Worm (Caenorhabditis elegans) whole organism, L2 larva: Measurements from ENCODE around the gene myo-3.

Experiments used
- C34F6.9 ChIP-seq: fragments of 150-350 bp; optimal IDR thresholded peaks from 2 replicates; lab custom pipeline; 2014; ENCODE audit warnings: missing biosample characterization, missing genetic modification characterization
- F13H6.1 ChIP-seq: sonication (generic microtip); optimal IDR thresholded peaks from 2 replicates; lab custom pipeline; 2016; ENCODE audit warnings: missing genetic modification characterization, missing compliant biosample characterization
- Y55F3AM.14 ChIP-seq: fragments of 200-800 bp; sonication (Bioruptor generic); optimal IDR thresholded peaks from 2 replicates; lab custom pipeline; 2018; ENCODE audit warnings: mild to moderate bottlenecking, missing genetic modification characterization, missing compliant biosample characterization
- alr-1 ChIP-seq: fragments of 150-350 bp; optimal IDR thresholded peaks from 2 replicates; lab custom pipeline; 2014; ENCODE audit warnings: missing biosample characterization, missing genetic modification characterization
- aly-2 ChIP-seq: fragments of 150-350 bp; optimal IDR thresholded peaks from 2 replicates; lab custom pipeline; 2014; ENCODE audit warnings: missing biosample characterization, missing genetic modification characterization
- blmp-1 ChIP-seq: sonication (generic microtip); optimal IDR thresholded peaks from 2 replicates; lab custom pipeline; 2017; ENCODE audit warnings: missing genetic modification characterization, mild to moderate bottlenecking, missing compliant biosample characterization, antibody characterized with exemption, moderate library complexity; ENCODE audit not compliant: insufficient read depth
- ceh-16 ChIP-seq: fragments of 150-350 bp; optimal IDR thresholded peaks from 2 replicates; lab custom pipeline; 2014; ENCODE audit warnings: missing biosample characterization, missing genetic modification characterization
- ceh-82 ChIP-seq: fragments of 150-350 bp; optimal IDR thresholded peaks from 2 replicates; lab custom pipeline; 2014; ENCODE audit warnings: missing biosample characterization, missing genetic modification characterization
- dmd-4 ChIP-seq: sonication (generic microtip); optimal IDR thresholded peaks from 2 replicates; lab custom pipeline; 2017; ENCODE audit warnings: missing biosample characterization, missing genetic modification characterization
- elt-1 ChIP-seq: fragments of 150-350 bp; optimal IDR thresholded peaks from 2 replicates; lab custom pipeline; 2014; ENCODE audit warnings: missing biosample characterization, missing genetic modification characterization
- elt-3 ChIP-seq: sonication (generic microtip); optimal IDR thresholded peaks from 2 replicates; lab custom pipeline; 2017; ENCODE audit warnings: missing biosample characterization, missing genetic modification characterization
- fos-1 ChIP-seq: fragments of 150-350 bp; optimal IDR thresholded peaks from 2 replicates; lab custom pipeline; 2014; ENCODE audit warnings: missing biosample characterization, missing genetic modification characterization
- gmeb-1 ChIP-seq: fragments of 150-350 bp; optimal IDR thresholded peaks from 2 replicates; lab custom pipeline; 2014; ENCODE audit warnings: missing biosample characterization, missing genetic modification characterization
- lin-11 ChIP-seq: fragments of 150-350 bp; sonication (generic microtip); optimal IDR thresholded peaks from 2 replicates; lab custom pipeline; 2014; ENCODE audit warnings: missing biosample characterization, missing genetic modification characterization, inconsistent platforms, mixed read lengths
- lin-13 ChIP-seq: fragments of 150-350 bp; optimal IDR thresholded peaks from 2 replicates; lab custom pipeline; 2014; ENCODE audit warnings: missing biosample characterization, missing genetic modification reagents, missing genetic modification characterization
- lin-39 ChIP-seq: fragments of 150-350 bp; optimal IDR thresholded peaks from 2 replicates; lab custom pipeline; 2014; ENCODE audit warnings: missing biosample characterization, missing genetic modification reagents, missing genetic modification characterization
- lsy-2 ChIP-seq, 2 experiments: fragments of 150-350 bp in 1 of 2; sonication (generic microtip) in 1 of 2; optimal IDR thresholded peaks; 2 replicates each; lab custom pipeline; 2014 to 2017; ENCODE audit warnings: missing biosample characterization in 2 of 2, missing genetic modification characterization in 2 of 2
- mab-5 ChIP-seq: fragments of 150-350 bp; optimal IDR thresholded peaks from 2 replicates; lab custom pipeline; 2014; ENCODE audit warnings: missing biosample characterization, missing genetic modification characterization
- mbf-1 ChIP-seq: sonication (generic microtip); optimal IDR thresholded peaks from 2 replicates; lab custom pipeline; 2017; ENCODE audit warnings: missing biosample characterization, missing genetic modification characterization
- mdl-1 ChIP-seq, 2 experiments: fragments of 150-350 bp in 1 of 2; sonication (generic microtip) in 1 of 2; optimal IDR thresholded peaks; 2 replicates each; lab custom pipeline; 2017; ENCODE audit warnings: missing biosample characterization in 2 of 2, missing genetic modification characterization in 2 of 2
- nhr-10 ChIP-seq: sonication (generic microtip); optimal IDR thresholded peaks from 2 replicates; lab custom pipeline; 2017; ENCODE audit warnings: missing biosample characterization, missing genetic modification characterization
- nhr-11 ChIP-seq: fragments of 150-350 bp; optimal IDR thresholded peaks from 2 replicates; lab custom pipeline; 2014; ENCODE audit warnings: missing biosample characterization, missing genetic modification characterization
- nhr-129 ChIP-seq: fragments of 150-350 bp; optimal IDR thresholded peaks from 2 replicates; lab custom pipeline; 2014; ENCODE audit warnings: missing biosample characterization, missing genetic modification characterization
- nhr-77 ChIP-seq: fragments of 150-350 bp; optimal IDR thresholded peaks from 2 replicates; lab custom pipeline; 2014; ENCODE audit warnings: missing biosample characterization, missing genetic modification characterization
- sem-4 ChIP-seq: fragments of 150-350 bp; optimal IDR thresholded peaks from 2 replicates; lab custom pipeline; 2014; ENCODE audit warnings: missing biosample characterization, missing genetic modification reagents, missing genetic modification characterization
- skn-1 ChIP-seq: sonication (generic microtip); optimal IDR thresholded peaks from 2 replicates; lab custom pipeline; 2017; ENCODE audit warnings: missing biosample characterization, missing genetic modification characterization
- sma-9 ChIP-seq, 2 experiments: fragments of 150-350 bp in 1 of 2; sonication (generic microtip) in 1 of 2; optimal IDR thresholded peaks; 2 replicates each; lab custom pipeline; 2014 to 2016; ENCODE audit warnings: missing genetic modification characterization in 2 of 2, mild to moderate bottlenecking in 1 of 2, missing biosample characterization in 1 of 2, missing compliant biosample characterization in 1 of 2, missing genetic modification reagents in 1 of 2, moderate library complexity in 1 of 2
- snpc-4 ChIP-seq: fragments of 150-350 bp; optimal IDR thresholded peaks from 2 replicates; lab custom pipeline; 2014; ENCODE audit warnings: missing biosample characterization, missing genetic modification characterization
- unc-39 ChIP-seq: fragments of 150-350 bp; optimal IDR thresholded peaks from 2 replicates; lab custom pipeline; 2014; ENCODE audit warnings: missing biosample characterization, missing genetic modification characterization
- unc-55 ChIP-seq: fragments of 150-350 bp; sonication (generic microtip); optimal IDR thresholded peaks from 3 replicates; lab custom pipeline; 2014; ENCODE audit warnings: missing biosample characterization, missing genetic modification reagents, missing genetic modification characterization
- zag-1 ChIP-seq: fragments of 150-350 bp; optimal IDR thresholded peaks from 2 replicates; lab custom pipeline; 2014; ENCODE audit warnings: missing biosample characterization, missing genetic modification characterization
- ztf-4 ChIP-seq: fragments of 150-350 bp; optimal IDR thresholded peaks from 2 replicates; lab custom pipeline; 2014; ENCODE audit warnings: missing biosample characterization, missing genetic modification characterization

The myo-3 gene

DNA sequence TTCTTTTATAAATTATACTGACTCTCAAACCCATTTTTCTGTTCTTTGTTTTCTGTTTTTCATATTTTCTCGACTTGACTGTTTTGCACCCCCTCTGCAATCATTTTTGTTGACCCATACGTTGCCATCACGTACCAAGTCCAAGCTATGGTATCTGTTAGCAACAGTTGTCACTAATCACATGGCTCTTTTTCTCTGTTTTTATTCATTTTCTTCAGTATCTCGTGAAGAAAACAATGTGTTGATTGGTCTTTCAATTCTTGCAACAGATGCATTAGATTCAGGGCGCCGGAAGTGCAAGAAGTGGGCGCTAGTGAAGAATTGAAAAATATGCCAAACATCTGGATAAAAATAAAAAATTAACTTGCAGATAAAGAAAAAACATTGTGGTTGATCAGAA is 1.4 kb upstream of the myo-3 start:
- peak; percentile 35 for TF ChIP-seq nhr-129 (tag; lab: Kevin White, UChicago)
- TF ChIP-seq skn-1 (tag; lab: Kevin White, UChicago), result no peak
- no peak for TF ChIP-seq mab-5 (tag; lab: Kevin White, UChicago)
- TF ChIP-seq sma-9 (GFP tag; optimal IDR thresholded peaks at IDR 0.05; lab: Kevin White, UChicago), result peak; percentile 57
- no peak for TF ChIP-seq sma-9 (tag; optimal IDR thresholded peaks at IDR 0.05; lab: Kevin White, UChicago)
- peak; percentile 28 for TF ChIP-seq F13H6.1
- TF ChIP-seq C34F6.9 (tag; lab: Kevin White, UChicago), result peak; percentile 32
- peak in 1 of 2 experiments; percentile 25 for TF ChIP-seq lsy-2 (tag; optimal IDR thresholded peaks at IDR 0.05; lab: Kevin White, UChicago)

DNA sequence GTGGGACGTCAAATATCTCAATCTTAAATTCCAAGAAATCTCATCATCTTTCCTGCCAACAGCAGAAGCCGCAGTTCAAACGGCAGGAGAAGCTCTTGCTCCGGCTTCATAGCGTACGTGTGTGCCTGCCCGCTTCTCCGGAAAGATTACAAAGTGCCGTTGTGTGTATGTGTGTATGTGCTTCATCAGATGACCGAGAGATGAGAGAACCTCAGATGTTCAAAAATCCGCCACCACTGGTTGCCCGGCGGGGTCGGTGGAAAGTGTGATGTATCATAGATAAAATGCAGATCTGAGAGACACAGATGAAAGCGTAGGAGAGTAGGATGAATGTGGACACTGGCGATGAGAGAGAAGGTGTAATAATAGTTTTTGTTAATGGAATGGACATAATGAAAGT is 718 bp downstream of the myo-3 start:
- TF ChIP-seq F13H6.1 (peak; percentile 76), sem-4 (no peak), nhr-129 (tag; lab: Kevin White, UChicago) (peak; percentile 54), unc-55 (GFP tag; lab: Kevin White, UChicago) (no peak), unc-39 (tag; lab: Kevin White, UChicago) (no peak), lin-11 (no peak), sma-9 (GFP tag; optimal IDR thresholded peaks at IDR 0.05; lab: Kevin White, UChicago) (peak; percentile 39), sma-9 (tag; optimal IDR thresholded peaks at IDR 0.05; lab: Kevin White, UChicago) (no peak), ceh-16 (tag; lab: Kevin White, UChicago) (no peak), lin-13 (GFP tag; lab: Kevin White, UChicago) (no peak), nhr-11 (no peak)

DNA sequence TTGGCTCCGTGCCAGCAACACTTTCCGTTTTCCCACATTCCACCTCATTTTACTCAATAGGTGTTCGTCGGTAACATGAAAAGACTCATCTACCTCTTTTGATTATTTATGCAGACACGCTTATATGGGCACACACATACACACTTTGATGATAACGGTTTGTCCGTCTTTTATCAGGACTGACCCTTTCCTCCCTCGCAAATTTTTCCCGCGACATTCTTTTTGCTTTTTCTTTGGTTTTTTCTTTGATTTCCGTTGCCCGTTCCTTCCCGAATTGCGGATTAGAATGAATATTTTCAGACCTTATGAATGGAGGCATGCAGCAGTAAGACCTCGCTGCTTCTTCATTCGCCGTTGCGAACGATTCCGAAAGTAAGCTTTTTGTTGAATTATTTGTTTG is 21.1 kb downstream of the myo-3 start, which contains the start of gene vab-8:
vab-8 (plus strand) TSS at position 301 of the 400 bp plus-strand sequence.
- TF ChIP-seq fos-1 (tag; lab: Kevin White, UChicago) (peak; percentile 47), unc-39 (tag; lab: Kevin White, UChicago) (no peak), dmd-4 (tag; lab: Kevin White, UChicago) (no peak), ztf-4 (no peak), lin-39 (tag; lab: Kevin White, UChicago) (no peak), nhr-77 (tag; lab: Kevin White, UChicago) (no peak)

DNA sequence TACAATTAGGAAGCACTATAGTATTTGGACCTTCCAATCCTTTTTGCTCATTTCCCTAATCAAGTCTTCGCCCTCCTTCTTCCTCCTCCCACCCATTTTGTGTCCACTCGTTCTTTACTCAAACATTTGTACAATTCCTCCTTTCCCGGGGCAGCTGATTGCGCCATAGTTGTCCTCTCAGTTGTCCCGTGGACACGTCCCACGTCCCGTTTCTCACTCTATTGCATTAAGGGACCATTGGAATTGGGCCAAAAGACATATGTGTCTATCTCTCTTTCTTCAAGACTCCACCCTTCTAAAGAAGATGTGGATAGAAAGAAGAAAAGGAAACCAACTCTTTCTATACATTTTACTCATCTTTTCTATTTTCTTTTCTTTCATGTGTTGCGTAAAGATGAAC is 23.1 kb downstream of the myo-3 start:
- TF ChIP-seq aly-2 (tag; lab: Kevin White, UChicago), result no peak
- TF ChIP-seq sma-9 (GFP tag; optimal IDR thresholded peaks at IDR 0.05; lab: Kevin White, UChicago), result no peak
- TF ChIP-seq sma-9 (tag; optimal IDR thresholded peaks at IDR 0.05; lab: Kevin White, UChicago), result no peak
- no peak for TF ChIP-seq mbf-1 (tag; lab: Kevin White, UChicago)
- TF ChIP-seq nhr-77 (tag; lab: Kevin White, UChicago), result no peak
- TF ChIP-seq gmeb-1 (tag; lab: Kevin White, UChicago), result no peak
- peak; percentile 23 for TF ChIP-seq nhr-129 (tag; lab: Kevin White, UChicago)
- no peak for TF ChIP-seq Y55F3AM.14 (GFP tag; lab: Kevin White, UChicago)
- TF ChIP-seq zag-1, result peak; percentile 32
- no peak for TF ChIP-seq nhr-11
- peak; percentile 30 for TF ChIP-seq F13H6.1
- no peak for TF ChIP-seq skn-1 (tag; lab: Kevin White, UChicago)
- peak; percentile 20 for TF ChIP-seq unc-55 (GFP tag; lab: Kevin White, UChicago)
- no peak for TF ChIP-seq blmp-1
- no peak for TF ChIP-seq lin-11
- TF ChIP-seq ceh-82 (tag; lab: Kevin White, UChicago), result no peak
- TF ChIP-seq ceh-16 (tag; lab: Kevin White, UChicago), result no peak
- no peak for TF ChIP-seq mdl-1 (tag; optimal IDR thresholded peaks at IDR 0.05; lab: Kevin White, UChicago)
- TF ChIP-seq elt-1 (tag; lab: Kevin White, UChicago), result no peak
- no peak for TF ChIP-seq snpc-4 (tag; lab: Kevin White, UChicago)
- no peak for TF ChIP-seq alr-1 (tag; lab: Kevin White, UChicago)

DNA sequence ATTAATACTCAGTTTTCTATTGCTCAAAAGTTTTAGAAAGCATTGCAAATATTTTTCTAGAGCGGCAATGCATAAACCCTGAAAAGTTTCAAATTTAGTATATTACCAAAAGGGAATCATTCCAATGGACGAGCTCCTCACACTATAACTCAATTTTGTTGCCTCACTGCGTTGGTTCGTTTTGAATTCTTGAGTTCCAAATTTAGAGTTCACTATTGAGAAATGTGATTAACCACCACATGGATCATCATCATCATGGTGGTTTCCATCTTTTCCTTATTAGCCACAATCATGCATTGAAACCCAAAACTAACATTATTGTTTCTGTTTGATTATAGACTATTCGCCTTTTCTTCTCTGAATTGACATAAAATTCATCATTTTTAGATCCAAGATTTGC is 24.2 kb downstream of the myo-3 start:
- no peak for TF ChIP-seq nhr-77 (tag; lab: Kevin White, UChicago)
- TF ChIP-seq aly-2 (tag; lab: Kevin White, UChicago), result no peak
- no peak for TF ChIP-seq mab-5 (tag; lab: Kevin White, UChicago)
- TF ChIP-seq elt-3 (tag; lab: Kevin White, UChicago), result no peak

DNA sequence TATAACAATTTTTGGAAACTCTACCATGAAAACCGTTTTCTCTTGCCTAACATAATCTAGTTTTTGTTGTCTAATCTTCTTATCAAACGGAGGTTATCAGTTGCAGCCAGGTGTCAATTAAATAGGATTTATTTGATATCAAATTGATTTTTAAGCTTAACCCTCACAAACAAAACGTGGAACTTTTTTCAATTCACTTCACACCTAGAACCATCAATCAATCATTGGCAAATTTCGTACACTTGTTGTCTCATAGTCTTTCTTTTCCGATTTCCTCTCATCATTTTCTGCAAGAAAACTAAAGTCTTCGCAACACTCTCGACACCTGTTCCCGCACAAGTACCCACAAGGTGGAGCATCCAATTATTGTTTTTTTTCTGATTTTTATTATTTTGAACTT is 25.5 kb downstream of the myo-3 start:
- TF ChIP-seq nhr-10 (tag; lab: Kevin White, UChicago) (no peak), sma-9 (GFP tag; optimal IDR thresholded peaks at IDR 0.05; lab: Kevin White, UChicago) (peak; percentile 1), sma-9 (tag; optimal IDR thresholded peaks at IDR 0.05; lab: Kevin White, UChicago) (no peak)
